Fruit fly (Drosophila melanogaster) whole organism, embryonic: ENCODE data around the gene CG17207.
A peak's percentile ranks its signal among the peaks of the same experiment; 100 is the strongest.

Source experiments
- Atf6 ChIP-seq: fragments of 200-800 bp; sonication (Bioruptor generic); IDR thresholded peaks from 2 replicates; pipeline ENCODE4 v1.3.6; 2022; ENCODE audit warnings: missing biosample characterization, missing genetic modification characterization
- B-H2 ChIP-seq: fragments of 200-800 bp; sonication (Bioruptor generic); optimal IDR thresholded peaks from 2 replicates; lab custom pipeline; 2018; ENCODE audit warnings: missing biosample characterization, mild to moderate bottlenecking, missing genetic modification characterization
- CG10654 ChIP-seq: fragments of 200-800 bp; sonication (Bioruptor generic); optimal IDR thresholded peaks from 2 replicates; lab custom pipeline; 2016; ENCODE audit warnings: missing biosample characterization, missing genetic modification characterization
- CG11723 ChIP-seq: fragments of 200-800 bp; sonication (Bioruptor generic); optimal IDR thresholded peaks from 2 replicates; lab custom pipeline; 2017; ENCODE audit warnings: missing biosample characterization, mild to moderate bottlenecking, missing genetic modification characterization
- CG12219 ChIP-seq: fragments of 200-800 bp; sonication (Bioruptor generic); optimal IDR thresholded peaks from 3 replicates; lab custom pipeline; 2018; ENCODE audit warnings: missing biosample characterization, mild to moderate bottlenecking, missing genetic modification characterization
- CG14667 ChIP-seq: fragments of 200-800 bp; sonication (Bioruptor generic); IDR thresholded peaks from 2 replicates; pipeline ENCODE4 v1.3.6; 2022; ENCODE audit warnings: missing biosample characterization, missing genetic modification characterization
- CG1603 ChIP-seq: fragments of 200-800 bp; sonication (Bioruptor generic); optimal IDR thresholded peaks from 2 replicates; lab custom pipeline; 2019; ENCODE audit warnings: missing biosample characterization, mild to moderate bottlenecking, missing genetic modification characterization, moderate library complexity
- CG16779 ChIP-seq: fragments of 200-800 bp; sonication (Bioruptor generic); IDR thresholded peaks from 2 replicates; pipeline ENCODE4 v1.3.6; 2022; ENCODE audit warnings: missing biosample characterization, missing genetic modification characterization
- CG16815 ChIP-seq: fragments of 200-800 bp; sonication (Bioruptor generic); optimal IDR thresholded peaks from 3 replicates; lab custom pipeline; 2017; ENCODE audit warnings: missing biosample characterization, mild to moderate bottlenecking, missing genetic modification characterization
- CG30431 ChIP-seq: fragments of 200-800 bp; sonication (Bioruptor generic); optimal IDR thresholded peaks from 2 replicates; lab custom pipeline; 2017; ENCODE audit warnings: missing biosample characterization, missing genetic modification characterization
- CG4360 ChIP-seq: fragments of 200-800 bp; sonication (Bioruptor generic); IDR thresholded peaks from 2 replicates; pipeline ENCODE4 v1.3.6; 2022; ENCODE audit warnings: missing biosample characterization, missing genetic modification characterization
- CG4617 ChIP-seq: fragments of 200-800 bp; sonication (Bioruptor generic); optimal IDR thresholded peaks from 3 replicates; lab custom pipeline; 2016; ENCODE audit warnings: missing biosample characterization, missing genetic modification characterization, borderline replicate concordance
- CG4730 ChIP-seq: fragments of 200-800 bp; sonication (Bioruptor generic); IDR thresholded peaks from 2 replicates; pipeline ENCODE4 v1.3.6; 2022; ENCODE audit warnings: missing biosample characterization, missing genetic modification characterization
- CG5953 ChIP-seq: fragments of 200-800 bp; sonication (Bioruptor generic); IDR thresholded peaks from 2 replicates; pipeline ENCODE4 v1.3.6; 2022; ENCODE audit warnings: missing biosample characterization, missing genetic modification characterization
- CG6254 ChIP-seq: fragments of 200-800 bp; sonication (Bioruptor generic); optimal IDR thresholded peaks from 3 replicates; lab custom pipeline; 2017; ENCODE audit warnings: mild to moderate bottlenecking, missing biosample characterization, missing genetic modification reagents, missing genetic modification characterization
- CG6654 ChIP-seq: fragments of 200-800 bp; sonication (Bioruptor generic); optimal IDR thresholded peaks from 2 replicates; lab custom pipeline; 2017; ENCODE audit warnings: missing biosample characterization, mild to moderate bottlenecking, missing genetic modification characterization
- CG6791 ChIP-seq: fragments of 200-800 bp; sonication (Bioruptor generic); IDR thresholded peaks from 3 replicates; pipeline ENCODE4 v1.3.6; 2022; ENCODE audit warnings: missing biosample characterization, missing genetic modification characterization; ENCODE audit not compliant: partially characterized antibody
- CG6854 ChIP-seq: fragments of 200-800 bp; sonication (Bioruptor generic); optimal IDR thresholded peaks from 3 replicates; lab custom pipeline; 2017; ENCODE audit warnings: missing biosample characterization, mild to moderate bottlenecking, missing genetic modification characterization
- CG8765 ChIP-seq: fragments of 200-800 bp; sonication (Bioruptor generic); IDR thresholded peaks from 2 replicates; pipeline ENCODE4 v1.3.6; 2022; ENCODE audit warnings: missing biosample characterization, missing genetic modification characterization
- CG9817 ChIP-seq: fragments of 200-800 bp; sonication (Bioruptor generic); optimal IDR thresholded peaks from 2 replicates; lab custom pipeline; 2018; ENCODE audit warnings: missing biosample characterization, mild to moderate bottlenecking, missing genetic modification characterization, moderate library complexity
- CG9876 ChIP-seq: fragments of 200-800 bp; sonication (Bioruptor generic); optimal IDR thresholded peaks from 2 replicates; lab custom pipeline; 2016; ENCODE audit warnings: missing biosample characterization, missing genetic modification characterization
- CoRest ChIP-seq: fragments of 200-800 bp; sonication (Bioruptor generic); optimal IDR thresholded peaks from 3 replicates; lab custom pipeline; 2018; ENCODE audit warnings: missing biosample characterization, mild to moderate bottlenecking, missing genetic modification characterization, moderate library complexity
- H15 ChIP-seq: fragments of 200-800 bp; sonication (Bioruptor generic); IDR thresholded peaks from 3 replicates; pipeline ENCODE4 v1.3.6; 2022; ENCODE audit warnings: missing biosample characterization, missing genetic modification characterization
- Hey ChIP-seq: fragments of 200-800 bp; sonication (Bioruptor generic); optimal IDR thresholded peaks from 3 replicates; lab custom pipeline; 2018; ENCODE audit warnings: missing biosample characterization, mild to moderate bottlenecking, missing genetic modification characterization
- Hr51 ChIP-seq, 2 experiments: fragments of 200-800 bp; sonication (Bioruptor generic); optimal IDR thresholded peaks; 2 replicates in 1 of 2; 3 replicates in 1 of 2; lab custom pipeline; 2016 to 2018; ENCODE audit warnings: missing biosample characterization in 2 of 2, missing genetic modification characterization in 2 of 2, mild to moderate bottlenecking in 1 of 2, moderate library complexity in 1 of 2
- Hsf ChIP-seq: fragments of 200-800 bp; sonication (Bioruptor generic); optimal IDR thresholded peaks from 3 replicates; lab custom pipeline; 2016; ENCODE audit warnings: missing biosample characterization, missing genetic modification characterization
- MBD-R2 ChIP-seq: fragments of 200-800 bp; sonication (Bioruptor generic); IDR thresholded peaks from 2 replicates; pipeline ENCODE4 v1.3.6; 2022; ENCODE audit warnings: missing biosample characterization, missing genetic modification characterization
- MESR4 ChIP-seq: fragments of 200-800 bp; sonication (Bioruptor generic); optimal IDR thresholded peaks from 2 replicates; lab custom pipeline; 2018; ENCODE audit warnings: missing biosample characterization, mild to moderate bottlenecking, missing genetic modification characterization, moderate library complexity
- Mrtf ChIP-seq: fragments of 200-800 bp; sonication (Bioruptor generic); IDR thresholded peaks from 3 replicates; pipeline ENCODE4 v1.3.6; 2022; ENCODE audit warnings: missing biosample characterization, missing genetic modification characterization
- Oli ChIP-seq: fragments of 200-800 bp; sonication (Bioruptor generic); optimal IDR thresholded peaks from 2 replicates; lab custom pipeline; 2018; ENCODE audit warnings: missing biosample characterization, mild to moderate bottlenecking, missing genetic modification characterization, moderate library complexity
- al ChIP-seq: fragments of 200-800 bp; sonication (Bioruptor generic); IDR thresholded peaks from 2 replicates; pipeline ENCODE4 v1.3.6; 2022; ENCODE audit warnings: missing biosample characterization, missing genetic modification characterization
- ato ChIP-seq: fragments of 200-800 bp; sonication (Bioruptor generic); IDR thresholded peaks from 2 replicates; pipeline ENCODE4 v1.3.6; 2022; ENCODE audit warnings: missing biosample characterization, missing genetic modification characterization; ENCODE audit not compliant: partially characterized antibody
- cas ChIP-seq: fragments of 200-800 bp; sonication (Bioruptor generic); IDR thresholded peaks from 2 replicates; pipeline ENCODE4 v1.3.6; 2022; ENCODE audit warnings: missing biosample characterization, missing genetic modification characterization
- cato ChIP-seq: fragments of 200-800 bp; sonication (Bioruptor generic); optimal IDR thresholded peaks from 2 replicates; lab custom pipeline; 2016; ENCODE audit warnings: missing biosample characterization, missing genetic modification characterization, borderline replicate concordance
- esg ChIP-seq: fragments of 200-800 bp; sonication (Bioruptor generic); conservative IDR thresholded peaks from 2 replicates; pipeline ENCODE4 v1.3.6; 2022; ENCODE audit warnings: missing biosample characterization, missing genetic modification characterization
- fru ChIP-seq: fragments of >200 bp; optimal IDR thresholded peaks from 2 replicates; lab custom pipeline; 2017
- gcm2 ChIP-seq: fragments of 200-800 bp; sonication (Bioruptor generic); optimal IDR thresholded peaks from 2 replicates; lab custom pipeline; 2016; ENCODE audit warnings: missing biosample characterization, missing genetic modification characterization
- hkb ChIP-seq, 2 experiments: fragments of 200-800 bp in 1 of 2; fragments of >200 bp in 1 of 2; sonication (Bioruptor generic) in 1 of 2; IDR thresholded peaks in 1 of 2; optimal IDR thresholded peaks in 1 of 2; 2 replicates each; pipeline versions ENCODE4 v1.3.6 to Lab custom; 2017 to 2022; ENCODE audit warnings: missing biosample characterization in 1 of 2, missing genetic modification characterization in 1 of 2
- insv ChIP-seq, 2 experiments: fragments of 200-800 bp; sonication (Bioruptor generic); optimal IDR thresholded peaks; 3 replicates each; lab custom pipeline; 2016 to 2018; ENCODE audit warnings: missing biosample characterization in 2 of 2, missing genetic modification characterization in 2 of 2
- klu ChIP-seq: fragments of 200-800 bp; sonication (Bioruptor generic); IDR thresholded peaks from 2 replicates; pipeline ENCODE4 v1.3.6; 2022; ENCODE audit warnings: missing biosample characterization, missing genetic modification characterization
- nmo ChIP-seq: fragments of 200-800 bp; sonication (Bioruptor generic); optimal IDR thresholded peaks from 2 replicates; lab custom pipeline; 2018; ENCODE audit warnings: missing biosample characterization, mild to moderate bottlenecking, missing genetic modification characterization, moderate library complexity
- row ChIP-seq: fragments of 200-800 bp; sonication (Bioruptor generic); IDR thresholded peaks from 3 replicates; pipeline ENCODE4 v1.3.6; 2022; ENCODE audit warnings: missing biosample characterization, missing genetic modification characterization
- sens ChIP-seq: fragments of 200-800 bp; sonication (Bioruptor generic); peaks from one replicate; lab custom pipeline; 2016; ENCODE audit warnings: missing biosample characterization, missing genetic modification characterization
- sqz ChIP-seq: fragments of 200-800 bp; sonication (Bioruptor generic); optimal IDR thresholded peaks from 3 replicates; lab custom pipeline; 2018; ENCODE audit warnings: missing biosample characterization, mild to moderate bottlenecking, missing genetic modification characterization
- unpg ChIP-seq: fragments of 200-800 bp; sonication (Bioruptor generic); optimal IDR thresholded peaks from 3 replicates; lab custom pipeline; 2018; ENCODE audit warnings: missing biosample characterization, mild to moderate bottlenecking, missing genetic modification characterization, moderate library complexity
- usp ChIP-seq: fragments of >200 bp; optimal IDR thresholded peaks from 2 replicates; lab custom pipeline; 2017; ENCODE audit warnings: missing biosample characterization, missing genetic modification characterization
- vvl ChIP-seq: fragments of 200-800 bp; sonication (Bioruptor generic); IDR thresholded peaks from 2 replicates; pipeline ENCODE4 v1.3.6; 2022; ENCODE audit warnings: missing biosample characterization, missing genetic modification characterization
- z ChIP-seq: fragments of 200-800 bp; sonication (Bioruptor generic); IDR thresholded peaks from 3 replicates; pipeline ENCODE4 v1.3.6; 2022; ENCODE audit warnings: missing biosample characterization, missing genetic modification characterization
- zen2 ChIP-seq: fragments of 200-800 bp; sonication (Bioruptor generic); IDR thresholded peaks from 3 replicates; pipeline ENCODE4 v1.3.6; 2022; ENCODE audit warnings: missing biosample characterization, missing genetic modification characterization; ENCODE audit not compliant: partially characterized antibody
- zfh1 ChIP-seq: fragments of 200-800 bp; sonication (Bioruptor generic); IDR thresholded peaks from 3 replicates; pipeline ENCODE4 v1.3.6; 2022; ENCODE audit warnings: missing biosample characterization, missing genetic modification characterization

Gene CG17207

DNA sequence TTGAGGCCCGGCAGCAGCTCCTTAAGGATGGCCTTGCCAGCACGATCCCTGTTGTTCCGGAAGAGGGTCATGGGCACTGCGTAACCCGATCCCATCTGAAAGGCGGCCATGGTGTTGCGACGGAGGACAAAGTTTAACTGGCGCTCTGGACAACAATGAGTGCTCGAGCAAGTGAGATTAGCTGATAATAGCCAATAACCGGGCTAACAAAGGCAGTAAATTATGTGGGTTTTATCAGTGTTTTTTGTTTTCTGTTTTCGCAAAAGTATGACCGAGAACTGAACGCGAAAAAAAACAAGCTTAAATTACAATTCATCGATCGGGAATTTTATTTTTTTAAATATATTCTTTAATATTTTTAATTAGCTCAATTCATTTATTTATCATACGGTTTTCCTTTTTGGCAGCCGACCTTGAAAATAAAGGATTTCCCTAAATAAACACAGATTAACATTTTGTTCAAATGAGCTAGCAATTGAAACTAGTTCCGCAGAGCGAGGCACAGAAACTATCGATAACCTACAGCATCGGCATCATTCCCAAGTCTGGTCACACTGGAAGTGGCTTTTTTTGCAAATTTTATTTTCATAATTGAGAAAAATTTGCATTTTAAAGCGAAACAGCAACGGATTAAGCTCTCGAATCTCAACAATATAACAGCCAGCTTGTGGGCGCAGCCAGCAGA lies 25.5 kb downstream of the CG17207 start, which contains the start of the genes Dip-C and pps (continued):
- peak; percentile 85 for TF ChIP-seq CG4617 (GFP tag; lab: Kevin White, UChicago)
- no peak for TF ChIP-seq Hr51 (GFP tag; optimal IDR thresholded peaks at IDR 0.05; lab: Kevin White, UChicago)
- no peak; the same call in 1 of the 2 replicates for TF ChIP-seq vvl (GFP tag; lab: Robert Waterston, UW)
- TF ChIP-seq cato (GFP tag; lab: Kevin White, UChicago): no peak
- TF ChIP-seq zfh1: no peak
- peak in 1 of 2 experiments; percentile 22 for TF ChIP-seq insv (GFP tag; optimal IDR thresholded peaks at IDR 0.05; lab: Kevin White, UChicago)
- TF ChIP-seq CG5953 (GFP tag; lab: Robert Waterston, UW): no peak
- no peak for TF ChIP-seq usp (GFP tag; lab: Kevin White, UChicago)
- TF ChIP-seq CG12219 (GFP tag; lab: Kevin White, UChicago): no peak
- TF ChIP-seq CG16779: no peak
- TF ChIP-seq row (GFP tag; lab: Robert Waterston, UW): peak; percentile 73
- peak; percentile 84 for TF ChIP-seq MBD-R2
- peak; percentile 81 for TF ChIP-seq CG6791 (GFP tag; lab: Robert Waterston, UW)
- no peak for TF ChIP-seq H15
- no peak for TF ChIP-seq esg (GFP tag; lab: Robert Waterston, UW)
- TF ChIP-seq al (GFP tag; lab: Robert Waterston, UW): no peak
- TF ChIP-seq CG9876 (GFP tag; lab: Kevin White, UChicago): no peak
- TF ChIP-seq zen2 (GFP tag; lab: Robert Waterston, UW): peak; percentile 55; the same call in 2 of the 3 replicates
- TF ChIP-seq MESR4: peak; percentile 49
- peak; percentile 58; the same call in 1 of the 2 replicates for TF ChIP-seq ato (GFP tag; lab: Robert Waterston, UW)
- no peak for TF ChIP-seq CG1603
- no peak for TF ChIP-seq z (GFP tag; lab: Robert Waterston, UW)
- no peak for TF ChIP-seq hkb (optimal IDR thresholded peaks at IDR 0.05; lab: Kevin White, UChicago)
- TF ChIP-seq hkb (GFP tag; IDR thresholded peaks at IDR 0.05; lab: Robert Waterston, UW): no peak
- TF ChIP-seq klu (GFP tag; lab: Robert Waterston, UW): no peak
- no peak for TF ChIP-seq Hsf
- no peak for TF ChIP-seq gcm2 (GFP tag; lab: Kevin White, UChicago)
- no peak for TF ChIP-seq CG6254 (GFP tag; lab: Kevin White, UChicago)
- no peak for TF ChIP-seq CG30431 (GFP tag; lab: Kevin White, UChicago)
- no peak for TF ChIP-seq CG16815 (GFP tag; lab: Kevin White, UChicago)
- TF ChIP-seq CoRest: peak; percentile 46
- TF ChIP-seq Hey (tag; lab: Kevin White, UChicago): no peak
- no peak for TF ChIP-seq sens (GFP tag; lab: Kevin White, UChicago)
- no peak for TF ChIP-seq Atf6 (GFP tag; lab: Robert Waterston, UW)
- no peak for TF ChIP-seq CG6654
- TF ChIP-seq CG14667 (GFP tag; lab: Robert Waterston, UW): no peak
- TF ChIP-seq CG9817 (tag; lab: Kevin White, UChicago): no peak
- no peak for TF ChIP-seq CG6854 (GFP tag; lab: Kevin White, UChicago)
- TF ChIP-seq unpg (GFP tag; lab: Kevin White, UChicago): no peak
- peak; percentile 40 for TF ChIP-seq nmo (GFP tag; lab: Kevin White, UChicago)
- TF ChIP-seq fru (lab: Kevin White, UChicago): no peak
- no peak for TF ChIP-seq B-H2
- TF ChIP-seq CG4360 (GFP tag; lab: Robert Waterston, UW): no peak
- TF ChIP-seq cas (GFP tag; lab: Robert Waterston, UW): no peak
- no peak for TF ChIP-seq CG10654 (GFP tag; lab: Kevin White, UChicago)
- no peak for TF ChIP-seq CG11723 (GFP tag; lab: Kevin White, UChicago)
- TF ChIP-seq CG4730 (GFP tag; lab: Robert Waterston, UW): no peak
- TF ChIP-seq Mrtf (GFP tag; lab: Robert Waterston, UW): no peak
- no peak for TF ChIP-seq sqz
- no peak for TF ChIP-seq Oli
- no peak for TF ChIP-seq CG8765
